Fruit fly (Drosophila melanogaster): ENCODE results near the gene CrebA.
A peak's percentile ranks its signal among the peaks of the same experiment; 100 is the strongest.

Gene CrebA

DNA sequence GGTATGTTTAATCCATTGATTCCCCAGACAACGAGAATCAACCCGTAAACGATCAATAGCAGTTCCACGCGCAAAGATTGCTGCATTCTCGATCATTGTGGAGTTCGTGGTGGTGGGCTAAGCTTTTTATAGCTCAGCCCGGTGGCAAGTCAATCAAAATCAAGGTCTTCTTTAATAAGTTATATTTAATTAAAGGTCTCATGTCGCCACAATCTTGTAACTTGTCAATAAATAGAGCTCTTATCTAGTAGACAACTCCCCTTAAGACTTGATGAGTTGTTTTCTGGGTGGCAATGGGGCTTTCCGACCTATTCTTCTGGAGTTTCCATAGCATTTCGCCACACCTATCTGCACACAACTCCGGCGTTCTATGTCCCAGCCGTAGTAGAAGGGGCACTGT, 7.1 kb upstream of the CrebA start, which contains the start of gene CG42728:
Gene CG42728 (minus strand): TSS at position 101 of the 400 bp plus-strand sequence.
- no peak for TF ChIP-seq kay (GFP tag; ENCODE audit: borderline replicate concordance)
- no peak for TF ChIP-seq CG5204 (GFP tag; optimal IDR thresholded peaks at IDR 0.05)
- TF ChIP-seq CG1620 (GFP tag; optimal IDR thresholded peaks at IDR 0.05), result no peak
- no peak for TF ChIP-seq CG7045 (GFP tag; optimal IDR thresholded peaks at IDR 0.05)
- TF ChIP-seq Crg-1 (GFP tag; optimal IDR thresholded peaks at IDR 0.05), result no peak
- TF ChIP-seq CG14711 (tag; optimal IDR thresholded peaks at IDR 0.05), result no peak
- TF ChIP-seq pad (GFP tag; optimal IDR thresholded peaks at IDR 0.05), result no peak
- no peak for TF ChIP-seq toe (GFP tag; optimal IDR thresholded peaks at IDR 0.05)

DNA sequence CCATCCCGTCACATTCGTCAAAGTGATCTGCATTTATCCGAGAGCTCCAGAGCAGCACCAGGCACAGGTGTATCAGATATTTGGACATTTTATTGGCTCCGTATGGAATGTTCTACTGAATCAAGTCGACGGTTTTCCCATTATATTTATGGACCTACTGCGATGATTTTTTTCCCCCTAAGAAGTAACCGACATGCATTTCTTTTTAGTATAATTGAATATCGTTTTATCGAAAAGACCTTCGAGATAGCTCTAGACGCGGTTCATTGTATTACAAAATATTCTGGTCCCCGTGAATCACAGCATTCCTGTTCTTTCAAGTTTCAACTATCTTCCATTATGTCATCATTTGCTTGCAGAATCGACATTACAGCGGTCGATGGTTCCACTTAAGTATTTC, 6.1 kb upstream of the CrebA start, which contains the start of gene obst-H:
Gene obst-H (minus strand): TSS at position 101 of the 400 bp plus-strand sequence.
- TF ChIP-seq pad (GFP tag; optimal IDR thresholded peaks at IDR 0.05), result no peak
- no peak for TF ChIP-seq Hr96 (GFP tag; optimal IDR thresholded peaks at IDR 0.05)
- no peak for TF ChIP-seq Mnt (GFP tag; optimal IDR thresholded peaks at IDR 0.05)
- no peak for TF ChIP-seq CG14711 (tag; optimal IDR thresholded peaks at IDR 0.05)
- no peak for TF ChIP-seq CG1620 (GFP tag; optimal IDR thresholded peaks at IDR 0.05)
- no peak for TF ChIP-seq bab1 (GFP tag; optimal IDR thresholded peaks at IDR 0.05)
- TF ChIP-seq cic (GFP tag; optimal IDR thresholded peaks at IDR 0.05), result no peak
- no peak for TF ChIP-seq CG5204 (GFP tag; optimal IDR thresholded peaks at IDR 0.05)
- no peak for TF ChIP-seq CG7045 (GFP tag; optimal IDR thresholded peaks at IDR 0.05)
- no peak for TF ChIP-seq kay (GFP tag; ENCODE audit: borderline replicate concordance)
- TF ChIP-seq Clk (GFP tag; optimal IDR thresholded peaks at IDR 0.05), result no peak
- no peak for TF ChIP-seq CG33017 (tag; optimal IDR thresholded peaks at IDR 0.05)

DNA sequence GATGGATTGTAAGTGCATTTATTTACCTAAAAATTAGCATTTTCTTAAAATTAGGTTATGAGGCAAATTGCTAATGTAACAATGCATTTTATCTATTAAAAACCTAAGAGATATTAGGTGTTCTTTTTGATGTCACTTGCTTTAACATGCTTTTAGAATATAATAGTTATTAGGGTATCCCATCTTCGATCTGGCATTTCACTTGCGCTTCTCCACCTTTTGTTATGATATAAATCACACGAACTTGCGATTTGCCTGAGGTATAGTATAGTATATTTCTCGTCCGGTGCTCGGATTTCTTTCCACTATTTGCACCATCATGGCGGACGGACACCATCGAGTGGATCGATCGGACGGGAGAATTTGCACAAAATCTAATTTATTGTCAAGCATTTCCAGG, 5.1 kb upstream of the CrebA start:
- TF ChIP-seq tj (GFP tag; optimal IDR thresholded peaks at IDR 0.05) (no peak), pad (GFP tag; optimal IDR thresholded peaks at IDR 0.05) (no peak), Hr96 (GFP tag; optimal IDR thresholded peaks at IDR 0.05) (no peak), kay (GFP tag; ENCODE audit: borderline replicate concordance) (no peak), CG14711 (tag; optimal IDR thresholded peaks at IDR 0.05) (no peak), CG33017 (tag; optimal IDR thresholded peaks at IDR 0.05) (no peak), toe (GFP tag; optimal IDR thresholded peaks at IDR 0.05) (no peak), cic (GFP tag; optimal IDR thresholded peaks at IDR 0.05) (no peak), ovo (GFP tag; optimal IDR thresholded peaks at IDR 0.05) (no peak), CG12768 (GFP tag; optimal IDR thresholded peaks at IDR 0.05) (no peak), Mnt (GFP tag; optimal IDR thresholded peaks at IDR 0.05) (no peak), CG7101 (tag; optimal IDR thresholded peaks at IDR 0.05) (no peak), Crg-1 (GFP tag; optimal IDR thresholded peaks at IDR 0.05) (no peak), CG5204 (GFP tag; optimal IDR thresholded peaks at IDR 0.05) (no peak), bab1 (GFP tag; optimal IDR thresholded peaks at IDR 0.05) (no peak), CG1620 (GFP tag; optimal IDR thresholded peaks at IDR 0.05) (no peak), cnc (optimal IDR thresholded peaks at IDR 0.05) (no peak), Clk (GFP tag; optimal IDR thresholded peaks at IDR 0.05) (no peak), CG7045 (GFP tag; optimal IDR thresholded peaks at IDR 0.05) (no peak), CG11617 (GFP tag; optimal IDR thresholded peaks at IDR 0.05) (no peak)

DNA sequence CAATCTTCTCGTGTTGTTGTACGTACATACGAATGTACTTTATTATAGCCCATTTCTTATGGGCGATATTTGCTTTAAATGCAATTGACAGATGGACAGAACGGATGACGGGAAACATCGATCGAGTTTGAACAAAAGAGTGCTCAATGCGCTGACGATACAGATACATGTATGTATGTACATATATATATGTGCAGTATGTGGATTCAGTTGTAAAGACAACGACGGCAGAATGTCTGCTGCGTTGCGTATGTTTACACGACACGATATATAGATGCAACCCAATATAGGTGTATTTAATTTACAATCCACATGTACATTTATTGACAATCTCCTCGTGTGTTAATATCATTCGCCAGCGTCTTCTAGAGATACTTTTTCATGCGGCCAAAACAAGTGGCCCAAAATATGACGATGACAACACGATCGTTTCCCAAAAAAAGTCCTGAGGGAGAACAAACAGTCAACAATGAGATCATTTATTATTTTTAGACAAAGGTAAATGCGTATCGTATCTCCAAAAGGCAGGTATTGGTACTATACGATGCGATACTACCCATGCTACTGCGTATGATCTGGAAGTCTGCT, 4.5 kb upstream of the CrebA start:
- peak; percentile 92 for TF ChIP-seq tj (GFP tag; optimal IDR thresholded peaks at IDR 0.05)
- no peak for TF ChIP-seq bab1 (GFP tag; optimal IDR thresholded peaks at IDR 0.05)
- no peak for TF ChIP-seq CG33017 (tag; optimal IDR thresholded peaks at IDR 0.05)
- TF ChIP-seq kay (GFP tag; ENCODE audit: borderline replicate concordance), result peak; percentile 66

DNA sequence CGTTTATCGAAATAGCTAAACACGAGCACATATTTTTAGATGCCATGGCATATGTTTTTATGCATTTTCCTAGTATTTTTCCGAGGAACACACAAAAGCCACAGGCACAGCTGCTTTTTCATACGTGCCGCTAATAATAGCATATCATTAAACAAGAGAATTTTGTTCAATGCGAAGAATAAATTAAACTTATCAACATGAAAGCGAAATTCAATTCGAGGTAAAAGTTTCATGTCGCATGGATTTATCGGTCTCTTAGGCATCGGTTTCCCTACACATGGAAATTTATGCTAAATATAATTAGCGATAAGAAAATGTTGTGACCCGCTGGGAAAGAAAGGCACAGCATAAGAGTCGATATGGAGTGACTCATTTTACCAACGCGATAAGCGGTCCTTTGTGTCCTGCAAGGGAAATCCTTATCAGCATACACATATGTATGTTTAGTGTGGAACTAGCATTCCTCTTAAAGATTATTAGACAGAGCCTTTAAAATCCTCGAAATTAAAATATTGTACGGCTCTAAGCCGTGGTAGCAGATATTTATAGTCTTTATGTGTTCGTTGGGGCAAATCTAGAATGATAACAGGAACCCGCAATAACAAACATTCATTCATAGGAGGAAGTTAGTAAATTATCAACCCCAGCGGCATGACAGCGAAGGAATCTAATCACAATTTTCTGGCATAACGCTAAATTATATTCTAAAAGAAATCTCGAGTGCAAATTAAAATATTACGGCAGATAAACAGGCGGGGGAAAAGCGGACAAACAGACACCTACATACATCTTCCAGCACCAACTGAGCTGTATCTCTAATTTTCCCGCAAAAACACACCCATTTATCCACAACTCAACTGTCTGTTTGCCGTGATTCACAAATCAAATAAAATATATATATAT, 3.5 kb upstream of the CrebA start, which contains the start of gene CG43248:
Gene CG43248 (minus strand): TSS at position 51 of the 903 bp plus-strand sequence.
- TF ChIP-seq cic (GFP tag; optimal IDR thresholded peaks at IDR 0.05) (peak; percentile 85), Hr96 (GFP tag; optimal IDR thresholded peaks at IDR 0.05) (no peak)

DNA sequence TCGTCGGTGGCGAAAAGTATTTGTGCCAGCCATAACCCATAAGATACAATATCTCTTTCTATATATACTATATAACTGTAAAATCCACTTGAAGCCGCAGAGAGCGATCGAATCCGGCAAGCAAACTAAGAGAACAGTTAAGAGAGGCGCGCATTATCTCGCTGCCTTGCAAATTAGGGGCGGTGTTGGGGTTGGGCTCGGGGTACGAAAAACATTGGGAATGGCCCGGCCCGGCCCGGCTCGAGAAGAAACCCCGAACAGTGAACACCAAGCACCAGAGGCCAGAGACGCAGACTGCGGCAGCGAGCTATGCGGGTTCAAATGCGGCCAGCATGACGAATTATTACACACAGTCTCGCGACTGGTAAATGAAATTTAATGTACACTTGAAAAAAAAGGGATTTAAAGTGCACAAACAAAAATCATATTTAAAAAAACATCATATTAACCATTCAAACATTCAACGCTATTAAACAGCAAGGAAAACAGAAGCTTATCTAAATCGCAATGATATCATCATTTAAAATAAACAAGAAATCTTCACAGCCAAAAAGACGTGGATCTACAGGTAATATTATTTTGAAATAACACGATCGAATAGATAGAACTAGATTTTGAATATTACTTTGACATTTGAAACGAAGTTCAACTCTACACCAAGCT, 2.7 kb upstream of the CrebA start:
- TF ChIP-seq CG5204 (GFP tag; optimal IDR thresholded peaks at IDR 0.05) (peak; percentile 2), pad (GFP tag; optimal IDR thresholded peaks at IDR 0.05) (no peak), cic (GFP tag; optimal IDR thresholded peaks at IDR 0.05) (no peak), bab1 (GFP tag; optimal IDR thresholded peaks at IDR 0.05) (no peak), ovo (GFP tag; optimal IDR thresholded peaks at IDR 0.05) (peak; percentile 57), Clk (GFP tag; optimal IDR thresholded peaks at IDR 0.05) (no peak), cnc (optimal IDR thresholded peaks at IDR 0.05) (no peak), CG33017 (tag; optimal IDR thresholded peaks at IDR 0.05) (no peak), CG7101 (tag; optimal IDR thresholded peaks at IDR 0.05) (no peak), Crg-1 (GFP tag; optimal IDR thresholded peaks at IDR 0.05) (no peak), Mnt (GFP tag; optimal IDR thresholded peaks at IDR 0.05) (no peak), CG11617 (GFP tag; optimal IDR thresholded peaks at IDR 0.05) (no peak), toe (GFP tag; optimal IDR thresholded peaks at IDR 0.05) (peak; percentile 5), tj (GFP tag; optimal IDR thresholded peaks at IDR 0.05) (peak; percentile 22), CG1620 (GFP tag; optimal IDR thresholded peaks at IDR 0.05) (no peak), CG7045 (GFP tag; optimal IDR thresholded peaks at IDR 0.05) (no peak), kay (GFP tag; ENCODE audit: borderline replicate concordance) (peak; percentile 83), CG12768 (GFP tag; optimal IDR thresholded peaks at IDR 0.05) (peak; percentile 82), Hr96 (GFP tag; optimal IDR thresholded peaks at IDR 0.05) (peak; percentile 23), CG14711 (tag; optimal IDR thresholded peaks at IDR 0.05) (peak; percentile 23)
